Worm (Caenorhabditis elegans) whole organism, L4 larva: ENCODE data around the gene srsx-30.

ENCODE experiments used
- F26F4.8 ChIP-seq: fragments of 200-800 bp; sonication (Bioruptor generic); conservative IDR thresholded peaks from 2 replicates; pipeline ENCODE4 v1.3.6; 2022; ENCODE audit warnings: missing genetic modification characterization, missing compliant biosample characterization
- F37D6.2 ChIP-seq: sonication (generic microtip); optimal IDR thresholded peaks from 2 replicates; lab custom pipeline; 2016; ENCODE audit warnings: mild to moderate bottlenecking, missing genetic modification characterization, missing compliant biosample characterization
- F44E2.7 ChIP-seq: fragments of 200-800 bp; sonication (Bioruptor generic); IDR thresholded peaks from 2 replicates; pipeline ENCODE4 v2.1.2; 2022; ENCODE audit warnings: missing genetic modification characterization, missing compliant biosample characterization
- T26A8.4 ChIP-seq: fragments of 200-800 bp; sonication (Bioruptor generic); IDR thresholded peaks from 2 replicates; pipeline ENCODE4 v1.3.6; 2022; ENCODE audit warnings: missing genetic modification characterization, missing compliant biosample characterization
- Y105C5A.15 ChIP-seq: fragments of 200-800 bp; sonication (Bioruptor generic); IDR thresholded peaks from 2 replicates; pipeline ENCODE4 v1.3.6; 2022; ENCODE audit warnings: missing genetic modification characterization, missing compliant biosample characterization
- aha-1 ChIP-seq: fragments of 150-350 bp; peaks from one replicate; lab custom pipeline; 2014; ENCODE audit warnings: missing biosample characterization, missing genetic modification characterization
- ceh-28 ChIP-seq: fragments of 150-350 bp; optimal IDR thresholded peaks from 2 replicates; lab custom pipeline; 2014; ENCODE audit warnings: missing biosample characterization, missing genetic modification reagents, missing genetic modification characterization
- ceh-32 ChIP-seq: sonication (generic microtip); optimal IDR thresholded peaks from 2 replicates; lab custom pipeline; 2016; ENCODE audit warnings: mild to moderate bottlenecking, missing genetic modification characterization, missing compliant biosample characterization; ENCODE audit not compliant: poor library complexity
- ceh-82 ChIP-seq: sonication (generic microtip); optimal IDR thresholded peaks from 2 replicates; lab custom pipeline; 2017; ENCODE audit warnings: missing biosample characterization, missing genetic modification characterization
- daf-16 ChIP-seq, 3 experiments: sonication (generic microtip); optimal IDR thresholded peaks; 2 replicates each; lab custom pipeline; 2016 to 2017; ENCODE audit warnings: missing genetic modification characterization in 3 of 3, missing genetic modification reagents in 3 of 3, mild to moderate bottlenecking in 2 of 3, missing compliant biosample characterization in 2 of 3, missing biosample characterization in 1 of 3, moderate library complexity in 1 of 3
- daf-8 ChIP-seq: fragments of 200-800 bp; sonication (Bioruptor generic); IDR thresholded peaks from 2 replicates; pipeline ENCODE4 v1.3.6; 2022; ENCODE audit warnings: missing genetic modification characterization, missing compliant biosample characterization
- dmd-8 ChIP-seq: fragments of 200-800 bp; sonication (Bioruptor generic); IDR thresholded peaks from 2 replicates; pipeline ENCODE4 v1.3.6; 2022; ENCODE audit warnings: missing genetic modification characterization, missing compliant biosample characterization
- egl-27 ChIP-seq: sonication (generic microtip); optimal IDR thresholded peaks from 3 replicates; lab custom pipeline; 2017; ENCODE audit warnings: missing biosample characterization, missing genetic modification reagents, missing genetic modification characterization
- hif-1 ChIP-seq, 2 experiments: sonication (generic microtip); optimal IDR thresholded peaks; 2 replicates each; lab custom pipeline; 2016 to 2017; ENCODE audit warnings: missing compliant biosample characterization in 2 of 2, missing genetic modification characterization in 2 of 2, missing genetic modification reagents in 2 of 2, missing genotype in 2 of 2, mild to moderate bottlenecking in 1 of 2
- hlh-11 ChIP-seq: fragments of 200-800 bp; sonication (Bioruptor generic); optimal IDR thresholded peaks from 2 replicates; lab custom pipeline; 2018; ENCODE audit warnings: mild to moderate bottlenecking, missing genetic modification characterization, missing compliant biosample characterization
- hmg-1.1 ChIP-seq: fragments of 200-800 bp; sonication (Bioruptor generic); IDR thresholded peaks from 2 replicates; pipeline ENCODE4 v1.3.6; 2022; ENCODE audit warnings: missing genetic modification reagents, missing genetic modification characterization, missing compliant biosample characterization
- lin-1 ChIP-seq: fragments of 200-800 bp; sonication (Bioruptor generic); IDR thresholded peaks from 2 replicates; pipeline ENCODE4 v1.3.6; 2022; ENCODE audit warnings: missing genetic modification reagents, missing genetic modification characterization, missing compliant biosample characterization
- lin-15B ChIP-seq: fragments of 150-350 bp; sonication (generic microtip); optimal IDR thresholded peaks from 3 replicates; lab custom pipeline; 2014; ENCODE audit warnings: missing biosample characterization, missing genetic modification characterization
- lin-38 ChIP-seq: fragments of 200-800 bp; sonication (Bioruptor generic); IDR thresholded peaks from 2 replicates; pipeline ENCODE4 v1.3.6; 2022; ENCODE audit warnings: missing genetic modification reagents, missing genetic modification characterization, missing compliant biosample characterization
- lsy-2 ChIP-seq, 2 experiments: fragments of 150-350 bp in 1 of 2; sonication (generic microtip) in 1 of 2; optimal IDR thresholded peaks; 2 replicates each; lab custom pipeline; 2014 to 2017; ENCODE audit warnings: missing biosample characterization in 2 of 2, missing genetic modification characterization in 2 of 2
- mes-2 ChIP-seq: sonication (generic microtip); optimal IDR thresholded peaks from 2 replicates; lab custom pipeline; 2016; ENCODE audit warnings: missing genotype, mild to moderate bottlenecking, missing genetic modification characterization, missing compliant biosample characterization; ENCODE audit not compliant: poor library complexity, severe bottlenecking
- mxl-2 ChIP-seq: fragments of 200-800 bp; sonication (Bioruptor generic); conservative IDR thresholded peaks from 2 replicates; pipeline ENCODE4 v1.3.6; 2022; ENCODE audit warnings: missing genetic modification reagents, missing genetic modification characterization, missing compliant biosample characterization
- nhr-11 ChIP-seq: fragments of 150-350 bp; optimal IDR thresholded peaks from 2 replicates; lab custom pipeline; 2014; ENCODE audit warnings: missing biosample characterization, missing genetic modification characterization
- nhr-42 ChIP-seq: fragments of 200-800 bp; sonication (Bioruptor generic); IDR thresholded peaks from 2 replicates; pipeline ENCODE4 v1.3.6; 2022; ENCODE audit warnings: missing genetic modification characterization, missing compliant biosample characterization
- nhr-77 ChIP-seq: fragments of 150-350 bp; optimal IDR thresholded peaks from 2 replicates; lab custom pipeline; 2014; ENCODE audit warnings: missing biosample characterization, missing genetic modification characterization
- pha-4 ChIP-seq, 2 experiments: fragments of 150-350 bp in 1 of 2; fragments of 200-800 bp in 1 of 2; sonication (Bioruptor generic) in 1 of 2; IDR thresholded peaks in 1 of 2; optimal IDR thresholded peaks in 1 of 2; 2 replicates each; pipeline versions ENCODE4 v1.3.6 to Lab custom; 2014 to 2022; ENCODE audit warnings: missing genetic modification characterization in 2 of 2, missing genetic modification reagents in 2 of 2, missing biosample characterization in 1 of 2, missing compliant biosample characterization in 1 of 2
- sdz-12 ChIP-seq: fragments of 200-800 bp; sonication (Bioruptor generic); optimal IDR thresholded peaks from 2 replicates; lab custom pipeline; 2018; ENCODE audit warnings: mild to moderate bottlenecking, missing genetic modification characterization, missing compliant biosample characterization
- set-16 ChIP-seq: fragments of 200-800 bp; sonication (Bioruptor generic); IDR thresholded peaks from 2 replicates; pipeline ENCODE4 v1.3.6; 2022; ENCODE audit warnings: missing genetic modification reagents, missing genetic modification characterization, missing compliant biosample characterization
- snpc-1.2 ChIP-seq: fragments of 200-800 bp; sonication (Bioruptor generic); IDR thresholded peaks from 2 replicates; pipeline ENCODE4 v1.3.6; 2022; ENCODE audit warnings: missing genetic modification reagents, missing genetic modification characterization, missing compliant biosample characterization
- unc-39 ChIP-seq: sonication (generic microtip); optimal IDR thresholded peaks from 2 replicates; lab custom pipeline; 2017; ENCODE audit warnings: missing biosample characterization, missing genetic modification characterization
- unc-62 ChIP-seq, 3 experiments: fragments of 150-350 bp in 1 of 3; sonication (generic microtip); optimal IDR thresholded peaks in 2 of 3; peaks in 1 of 3; 1 replicate in 1 of 3; 2 replicates in 2 of 3; lab custom pipeline; 2014 to 2017; ENCODE audit warnings: missing biosample characterization in 3 of 3, missing genetic modification characterization in 3 of 3, missing genetic modification reagents in 3 of 3, missing genotype in 1 of 3
- zfp-2 ChIP-seq: sonication (generic microtip); optimal IDR thresholded peaks from 2 replicates; lab custom pipeline; 2016; ENCODE audit warnings: mild to moderate bottlenecking, missing genetic modification characterization, missing compliant biosample characterization

srsx-30 gene

DNA sequence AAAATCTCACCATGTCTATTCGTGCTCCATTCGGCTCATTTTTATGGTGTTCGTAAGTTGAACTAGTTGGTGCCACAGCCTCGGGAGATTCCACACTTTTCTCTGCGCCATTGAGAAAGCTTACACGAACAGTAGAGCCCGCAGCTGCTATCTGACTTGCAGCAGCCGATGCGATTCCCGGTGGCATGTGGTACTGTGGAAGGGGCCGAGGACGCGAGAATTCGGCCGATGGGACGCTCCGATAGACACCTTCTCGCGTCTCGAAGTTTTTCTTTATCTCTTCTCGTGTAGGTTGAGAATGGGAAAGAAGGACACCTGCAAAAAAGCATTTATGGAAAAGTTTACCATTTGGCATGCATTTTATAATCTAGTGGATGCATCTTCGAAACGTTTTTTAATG lies 25.4 kb upstream of the srsx-30 start:
- TF ChIP-seq dmd-8 (GFP tag; lab: Robert Waterston, UW) (peak; percentile 60; the same call in 1 of the 2 replicates), zfp-2 (tag; lab: Kevin White, UChicago) (no peak)

ce11 chrV:10134077-10134693 lies 24.4 kb upstream of the srsx-30 start, which contains the start of the genes C08B6.18, wdr-20 and C08B6.8:
C08B6.18 (minus strand) TSS chrV:10134127.
wdr-20 (minus strand) TSS chrV:10134158.
C08B6.8 (plus strand) TSS chrV:10134643.
- TF ChIP-seq lsy-2 (tag; optimal IDR thresholded peaks at IDR 0.05; lab: Kevin White, UChicago) (peak in 1 of 2 experiments; percentile 44), daf-16 (GFP tag; optimal IDR thresholded peaks at IDR 0.05; lab: Kevin White, UChicago) (no peak), daf-16 (tag; optimal IDR thresholded peaks at IDR 0.05; lab: Kevin White, UChicago) (no peak), mes-2 (tag; lab: Kevin White, UChicago) (peak; percentile 21), nhr-42 (GFP tag; lab: Robert Waterston, UW) (no peak), ceh-28 (tag; lab: Kevin White, UChicago) (no peak), ceh-32 (tag; lab: Kevin White, UChicago) (no peak), lin-1 (no peak), lin-15B (tag; lab: Kevin White, UChicago) (no peak), daf-8 (GFP tag; lab: Robert Waterston, UW) (no peak), F44E2.7 (no peak), lin-38 (GFP tag; lab: Robert Waterston, UW) (peak; percentile 62), set-16 (GFP tag; lab: Robert Waterston, UW) (no peak)

ce11 chrV:10136644-10137043 lies 22.0 kb upstream of the srsx-30 start:
- TF ChIP-seq set-16 (GFP tag; lab: Robert Waterston, UW), result peak; percentile 47; the same call in 1 of the 2 replicates

- TF ChIP-seq set-16 (GFP tag; lab: Robert Waterston, UW) (peak; percentile 63), snpc-1.2 (GFP tag; lab: Robert Waterston, UW) (peak; percentile 63; the same call in 1 of the 2 replicates), lin-38 (GFP tag; lab: Robert Waterston, UW) (peak; percentile 60)
- TF ChIP-seq, all 104 proteins: peak for 3; not testable (repeated sequence) for 101
Observed at ce11 chrV:10138582-10138981, 20.0 kb upstream of the srsx-30 start.

DNA sequence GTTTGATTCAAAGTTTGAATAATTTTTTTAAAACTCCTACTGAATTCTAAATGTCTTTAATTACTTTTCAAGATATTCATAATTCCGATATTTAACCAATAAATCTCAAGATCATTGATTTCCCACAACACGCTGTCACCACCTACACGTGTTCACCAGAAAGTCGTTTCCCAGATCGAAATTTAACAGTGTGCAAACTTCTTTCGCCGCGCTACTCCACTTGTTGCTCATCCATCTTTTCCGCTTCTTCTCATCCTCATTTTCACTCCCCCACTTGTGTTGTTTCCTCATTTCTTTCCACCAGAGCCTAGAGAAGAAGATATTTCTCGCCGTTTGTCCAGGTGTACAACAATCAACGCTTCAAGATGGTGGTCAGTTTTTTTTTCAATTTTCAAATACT lies 13.0 kb upstream of the srsx-30 start, which contains the start of gene C51E3.9:
C51E3.9 (plus strand) TSS at position 301 of the 400 bp plus-strand sequence.
- no peak for TF ChIP-seq mxl-2
- peak; percentile 5 for TF ChIP-seq hlh-11 (tag; lab: Kevin White, UChicago)
- TF ChIP-seq F26F4.8 (GFP tag; lab: Robert Waterston, UW), result no peak
- peak; percentile 11 for TF ChIP-seq aha-1
- TF ChIP-seq, all 104 proteins: peak for 2

- TF ChIP-seq egl-27 (tag; lab: Kevin White, UChicago), result no peak
- TF ChIP-seq aha-1, result peak; percentile 82
- no peak for TF ChIP-seq pha-4 (GFP tag; IDR thresholded peaks at IDR 0.05; lab: Robert Waterston, UW)
- TF ChIP-seq pha-4 (tag; optimal IDR thresholded peaks at IDR 0.05; lab: Kevin White, UChicago), result no peak
- TF ChIP-seq hif-1 (tag; optimal IDR thresholded peaks at IDR 0.05; lab: Kevin White, UChicago), result peak in 1 of 2 experiments; percentile 78
- TF ChIP-seq unc-62 (GFP tag; optimal IDR thresholded peaks at IDR 0.05 in 1 of 2; lab: Kevin White, UChicago), result peak in 1 of 2 experiments; percentile 19
- no peak for TF ChIP-seq unc-62 (tag; optimal IDR thresholded peaks at IDR 0.05; lab: Kevin White, UChicago)
- TF ChIP-seq nhr-77 (tag; lab: Kevin White, UChicago), result no peak
- no peak for TF ChIP-seq T26A8.4 (GFP tag; lab: Robert Waterston, UW)
- TF ChIP-seq set-16 (GFP tag; lab: Robert Waterston, UW), result no peak
- TF ChIP-seq unc-39 (tag; lab: Kevin White, UChicago), result no peak
- no peak for TF ChIP-seq hmg-1.1
- TF ChIP-seq ceh-82 (tag; lab: Kevin White, UChicago), result no peak
- TF ChIP-seq F37D6.2 (tag; lab: Kevin White, UChicago), result no peak
- TF ChIP-seq Y105C5A.15 (GFP tag; lab: Robert Waterston, UW), result no peak
- peak in 1 of 2 experiments; percentile 20 for TF ChIP-seq daf-16 (GFP tag; optimal IDR thresholded peaks at IDR 0.05; lab: Kevin White, UChicago)
- no peak for TF ChIP-seq daf-16 (tag; optimal IDR thresholded peaks at IDR 0.05; lab: Kevin White, UChicago)
- TF ChIP-seq nhr-11, result peak; percentile 35
- no peak for TF ChIP-seq sdz-12
Observed at ce11 chrV:10146787-10147186, 11.8 kb upstream of the srsx-30 start.
